Worm (Caenorhabditis elegans) whole organism, L3 larva: Measurements from ENCODE around the gene ubh-1.

Source experiments
- ZK546.5 ChIP-seq: sonication (generic microtip); optimal IDR thresholded peaks from 2 replicates; lab custom pipeline; 2017; ENCODE audit warnings: missing biosample characterization, missing genetic modification characterization
- ama-1 ChIP-seq: fragments of 150-350 bp; optimal IDR thresholded peaks from 2 replicates; lab custom pipeline; 2018
- mdl-1 ChIP-seq: fragments of 150-350 bp; optimal IDR thresholded peaks from 2 replicates; lab custom pipeline; 2014; ENCODE audit warnings: missing biosample characterization, missing genetic modification characterization
- nhr-11 ChIP-seq: fragments of 150-350 bp; optimal IDR thresholded peaks from 2 replicates; lab custom pipeline; 2014; ENCODE audit warnings: missing biosample characterization, missing genetic modification characterization
- nhr-76 ChIP-seq: fragments of 150-350 bp; sonication (generic microtip); optimal IDR thresholded peaks from 5 replicates; lab custom pipeline; 2014; ENCODE audit warnings: missing biosample characterization, missing genetic modification characterization
- nhr-77 ChIP-seq: fragments of 150-350 bp; optimal IDR thresholded peaks from 2 replicates; lab custom pipeline; 2014; ENCODE audit warnings: missing biosample characterization, missing genetic modification characterization
- sea-2 ChIP-seq: fragments of 150-350 bp; sonication (generic microtip); optimal IDR thresholded peaks from 4 replicates; lab custom pipeline; 2014; ENCODE audit warnings: missing biosample characterization, missing genetic modification reagents, missing genetic modification characterization
- unc-39 ChIP-seq: sonication (generic microtip); optimal IDR thresholded peaks from 4 replicates; lab custom pipeline; 2017; ENCODE audit warnings: missing biosample characterization, missing genetic modification characterization

- no peak for TF ChIP-seq nhr-11 (tag; lab: Kevin White, UChicago)
- TF ChIP-seq nhr-77 (tag; lab: Kevin White, UChicago), result no peak
- no peak for TF ChIP-seq nhr-76 (tag; lab: Kevin White, UChicago)
- no peak for TF ChIP-seq ZK546.5
- TF ChIP-seq unc-39, result no peak
- TF ChIP-seq mdl-1 (tag; lab: Kevin White, UChicago), result no peak
- no peak for TF ChIP-seq sea-2
- TF ChIP-seq ama-1, result no peak
Measured at ce11 chrV:6513356-6513755, 2.1 kb upstream of the ubh-1 start.
